Worm (Caenorhabditis elegans): ENCODE measurements around the gene C05E4.15.

Gene C05E4.15

DNA sequence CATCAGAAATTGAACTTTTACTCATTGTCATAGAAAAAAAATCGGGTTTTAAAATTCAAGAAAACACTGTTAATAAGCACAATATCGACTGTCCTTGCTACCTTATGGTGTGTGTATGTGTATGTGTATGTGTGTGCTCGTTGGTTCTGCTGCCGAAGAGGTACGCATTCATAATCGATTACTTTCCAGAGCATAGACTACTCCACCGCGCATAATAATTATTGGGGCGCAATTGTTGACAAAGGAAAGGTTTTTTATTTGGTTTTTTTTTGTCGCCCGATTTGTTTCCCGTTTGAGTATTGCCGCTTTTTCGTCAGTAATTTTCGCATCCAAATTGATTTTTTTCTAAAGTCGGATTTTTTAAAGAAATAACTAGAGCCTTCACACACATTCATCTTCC lies at the start of gene C05E4.15:
TSS of gene C05E4.15 (minus strand) at position 101 of the 400 bp plus-strand sequence.
- TF ChIP-seq egl-27 (tag; optimal IDR thresholded peaks at IDR 0.05) = no peak
- no peak for TF ChIP-seq fos-1 (tag; optimal IDR thresholded peaks at IDR 0.05)
- no peak for TF ChIP-seq ceh-9 (tag; optimal IDR thresholded peaks at IDR 0.05)
- no peak for TF ChIP-seq ztf-11 (tag; optimal IDR thresholded peaks at IDR 0.05)
- TF ChIP-seq elt-1 (tag; optimal IDR thresholded peaks at IDR 0.05) = no peak
- TF ChIP-seq eor-1 (tag; optimal IDR thresholded peaks at IDR 0.05) = no peak
- TF ChIP-seq fkh-2 (tag; optimal IDR thresholded peaks at IDR 0.05) = no peak
- no peak for TF ChIP-seq lin-15B (tag; optimal IDR thresholded peaks at IDR 0.05)
- TF ChIP-seq lin-39 (tag; optimal IDR thresholded peaks at IDR 0.05) = no peak
- TF ChIP-seq skn-1 (tag; optimal IDR thresholded peaks at IDR 0.05) = no peak
- no peak for TF ChIP-seq nhr-11 (tag; optimal IDR thresholded peaks at IDR 0.05)
- TF ChIP-seq pqm-1 (tag; optimal IDR thresholded peaks at IDR 0.05) = no peak
- TF ChIP-seq nhr-12 (tag; optimal IDR thresholded peaks at IDR 0.05) = no peak
- TF ChIP-seq mdl-1 (tag; optimal IDR thresholded peaks at IDR 0.05) = no peak
- TF ChIP-seq nhr-77 (tag; optimal IDR thresholded peaks at IDR 0.05) = no peak
- TF ChIP-seq egl-5 (tag; optimal IDR thresholded peaks at IDR 0.05) = no peak
- no peak for TF ChIP-seq nhr-237 (tag; optimal IDR thresholded peaks at IDR 0.05)
- no peak for TF ChIP-seq elt-2 (tag; optimal IDR thresholded peaks at IDR 0.05)
- TF ChIP-seq ztf-4 (tag; optimal IDR thresholded peaks at IDR 0.05) = no peak
- TF ChIP-seq ceh-16 (tag; optimal IDR thresholded peaks at IDR 0.05) = no peak

- TF ChIP-seq nfya-1 (tag; optimal IDR thresholded peaks at IDR 0.05; ENCODE audit: insufficient read depth) (peak; percentile 39), fkh-10 (GFP tag; optimal IDR thresholded peaks at IDR 0.05) (peak; percentile 30), hmg-11 (tag; optimal IDR thresholded peaks at IDR 0.05) (peak; percentile 23), egl-27 (tag; optimal IDR thresholded peaks at IDR 0.05) (no peak)
Measured at ce11 chrV:810281-810862, 49.2 kb upstream of the C05E4.15 start, which contains the start of gene R13D11.4. TSS of gene R13D11.4 (plus strand) at chrV:810812.

DNA sequence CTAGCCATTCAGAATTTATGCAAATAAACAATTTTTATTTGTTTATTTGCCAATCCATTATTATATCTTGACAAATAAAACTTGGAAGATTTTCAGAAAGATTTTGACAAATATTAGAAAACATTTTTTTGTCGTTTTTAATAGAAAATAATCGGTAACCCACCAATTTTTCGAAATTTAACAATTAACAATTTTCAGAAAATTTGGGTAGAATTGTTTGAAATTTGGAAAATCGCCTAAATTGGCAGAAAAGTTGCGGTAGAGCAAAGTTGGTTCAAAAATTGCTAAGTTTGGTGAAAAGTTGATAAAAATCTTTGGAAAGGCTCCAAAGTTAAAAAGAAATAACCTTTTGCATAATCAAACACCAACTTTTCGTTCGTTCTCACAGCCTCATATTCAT lies 47.1 kb upstream of the C05E4.15 start:
- no peak for TF ChIP-seq elt-1 (tag; optimal IDR thresholded peaks at IDR 0.05)
- no peak for TF ChIP-seq R02D3.7 (tag; optimal IDR thresholded peaks at IDR 0.05)
- no peak for TF ChIP-seq zag-1 (tag; optimal IDR thresholded peaks at IDR 0.05)
- no peak for TF ChIP-seq lin-15B (tag; optimal IDR thresholded peaks at IDR 0.05)
- no peak for TF ChIP-seq unc-62 (GFP tag; optimal IDR thresholded peaks at IDR 0.05)

- TF ChIP-seq nhr-23 (tag; optimal IDR thresholded peaks at IDR 0.05) (peak; percentile 2), fos-1 (tag; optimal IDR thresholded peaks at IDR 0.05) (no peak), nhr-25 (tag; optimal IDR thresholded peaks at IDR 0.05) (peak; percentile 0), elt-1 (tag; optimal IDR thresholded peaks at IDR 0.05) (peak; percentile 7), mml-1 (tag; optimal IDR thresholded peaks at IDR 0.05) (no peak)
Measured at ce11 chrV:804485-804884, 43.4 kb upstream of the C05E4.15 start, which contains the start of gene nhr-270. TSS of gene nhr-270 (minus strand) at chrV:804741.

DNA sequence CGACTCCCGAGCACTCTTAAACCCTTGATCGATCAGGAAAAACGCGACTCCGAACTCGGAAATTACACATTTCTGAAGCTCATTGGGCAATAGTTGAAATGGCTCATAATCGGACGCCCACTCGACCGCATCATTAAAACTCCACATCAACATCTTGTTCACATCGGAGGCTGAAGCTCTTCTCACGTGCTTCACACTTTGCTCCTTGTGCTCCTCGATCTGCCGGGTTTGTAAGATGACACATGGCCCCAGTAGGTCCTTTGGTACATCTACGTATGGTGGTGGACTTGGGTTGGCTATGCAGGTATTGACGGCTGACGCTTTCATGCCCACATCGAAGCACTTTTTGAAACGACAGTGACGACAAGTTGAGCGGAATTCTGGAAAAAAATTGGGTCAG lies 42.3 kb upstream of the C05E4.15 start:
- no peak for TF ChIP-seq unc-39 (tag; optimal IDR thresholded peaks at IDR 0.05)
- no peak for TF ChIP-seq ceh-82 (tag; optimal IDR thresholded peaks at IDR 0.05)
- TF ChIP-seq ztf-4 (tag; optimal IDR thresholded peaks at IDR 0.05) = no peak
- no peak for TF ChIP-seq nhr-12 (tag; optimal IDR thresholded peaks at IDR 0.05)
- TF ChIP-seq mdl-1 (tag; optimal IDR thresholded peaks at IDR 0.05) = no peak
- TF ChIP-seq egl-5 (tag; optimal IDR thresholded peaks at IDR 0.05) = no peak
- no peak for TF ChIP-seq nhr-11 (tag; optimal IDR thresholded peaks at IDR 0.05)
- TF ChIP-seq R02D3.7 (tag; optimal IDR thresholded peaks at IDR 0.05) = no peak
- TF ChIP-seq jun-1 (tag; optimal IDR thresholded peaks at IDR 0.05) = no peak
- no peak for TF ChIP-seq skn-1 (tag; optimal IDR thresholded peaks at IDR 0.05)
- no peak for TF ChIP-seq eor-1 (tag; optimal IDR thresholded peaks at IDR 0.05)
- TF ChIP-seq egl-27 (tag; optimal IDR thresholded peaks at IDR 0.05) = no peak
- TF ChIP-seq ztf-11 (tag; optimal IDR thresholded peaks at IDR 0.05) = no peak
- no peak for TF ChIP-seq hmg-11 (tag; optimal IDR thresholded peaks at IDR 0.05)
- TF ChIP-seq lin-39 (tag; optimal IDR thresholded peaks at IDR 0.05) = no peak
- TF ChIP-seq mml-1 (tag; optimal IDR thresholded peaks at IDR 0.05) = no peak
- TF ChIP-seq elt-2 (tag; optimal IDR thresholded peaks at IDR 0.05) = no peak
- TF ChIP-seq snpc-4 (tag; optimal IDR thresholded peaks at IDR 0.05) = no peak
- TF ChIP-seq fkh-2 (tag; optimal IDR thresholded peaks at IDR 0.05) = no peak
- TF ChIP-seq fkh-10 (GFP tag; optimal IDR thresholded peaks at IDR 0.05) = no peak
